Fruit fly (Drosophila melanogaster) whole organism, prepupa: Measurements from ENCODE around the gene Piezo.

ENCODE experiments used
- Blimp-1 ChIP-seq: fragments of 200-800 bp; sonication (Bioruptor generic); optimal IDR thresholded peaks from 3 replicates; lab custom pipeline; 2017; ENCODE audit warnings: missing biosample characterization, missing genetic modification characterization, mild to moderate bottlenecking, moderate library complexity, missing genetic modification reagents
- CG10631 ChIP-seq: fragments of 200-800 bp; sonication (Bioruptor generic); optimal IDR thresholded peaks from 2 replicates; lab custom pipeline; 2016; ENCODE audit warnings: missing biosample characterization, missing genetic modification characterization
- CG10669 ChIP-seq: fragments of 200-800 bp; sonication (Bioruptor generic); optimal IDR thresholded peaks from 3 replicates; lab custom pipeline; 2018; ENCODE audit warnings: missing biosample characterization, mild to moderate bottlenecking, missing genetic modification characterization, moderate library complexity
- CG11294 ChIP-seq: fragments of 200-800 bp; sonication (Bioruptor generic); IDR thresholded peaks from 2 replicates; pipeline ENCODE4 v1.3.6; 2022; ENCODE audit warnings: missing biosample characterization, missing genetic modification characterization
- CG11762 ChIP-seq: fragments of 200-800 bp; sonication (Bioruptor generic); optimal IDR thresholded peaks from 3 replicates; lab custom pipeline; 2016; ENCODE audit warnings: missing biosample characterization, missing genetic modification characterization; ENCODE audit not compliant: insufficient read depth
- CG15336 ChIP-seq: fragments of 200-800 bp; sonication (Bioruptor generic); IDR thresholded peaks from 2 replicates; pipeline ENCODE4 v1.3.6; 2022; ENCODE audit warnings: missing biosample characterization, missing genetic modification characterization
- CG16779 ChIP-seq: fragments of 200-800 bp; sonication (Bioruptor generic); optimal IDR thresholded peaks from 3 replicates; lab custom pipeline; 2017; ENCODE audit warnings: missing biosample characterization, mild to moderate bottlenecking, missing genetic modification characterization
- CG3032 ChIP-seq: fragments of 200-800 bp; optimal IDR thresholded peaks from 2 replicates; lab custom pipeline; 2019; ENCODE audit warnings: missing biosample characterization, mild to moderate bottlenecking, missing genetic modification characterization, moderate library complexity
- CG31627 ChIP-seq: fragments of 200-800 bp; sonication (Bioruptor generic); optimal IDR thresholded peaks from 3 replicates; lab custom pipeline; 2016; ENCODE audit warnings: missing biosample characterization, missing genetic modification characterization
- CG32006 ChIP-seq: fragments of 200-800 bp; sonication (Bioruptor generic); optimal IDR thresholded peaks from 3 replicates; lab custom pipeline; 2017; ENCODE audit warnings: missing biosample characterization, mild to moderate bottlenecking, missing genetic modification characterization
- CG34406 ChIP-seq: fragments of 200-800 bp; sonication (Bioruptor generic); optimal IDR thresholded peaks from 3 replicates; lab custom pipeline; 2016; ENCODE audit warnings: missing biosample characterization, missing genetic modification characterization
- CG3919 ChIP-seq: fragments of 200-800 bp; sonication (Bioruptor generic); optimal IDR thresholded peaks from 3 replicates; lab custom pipeline; 2016; ENCODE audit warnings: missing biosample characterization, missing genetic modification characterization
- CG4318 ChIP-seq: fragments of 200-800 bp; sonication (Bioruptor generic); optimal IDR thresholded peaks from 3 replicates; lab custom pipeline; 2017; ENCODE audit warnings: missing biosample characterization, mild to moderate bottlenecking, missing genetic modification characterization
- CG6276 ChIP-seq: fragments of 200-800 bp; sonication (Bioruptor generic); optimal IDR thresholded peaks from 2 replicates; lab custom pipeline; 2017; ENCODE audit warnings: missing biosample characterization, mild to moderate bottlenecking, missing genetic modification characterization
- CG6792 ChIP-seq: fragments of 200-800 bp; sonication (Bioruptor generic); optimal IDR thresholded peaks from 3 replicates; lab custom pipeline; 2016; ENCODE audit warnings: missing biosample characterization, missing genetic modification characterization
- CG6808 ChIP-seq: fragments of 200-800 bp; sonication (Bioruptor generic); optimal IDR thresholded peaks from 3 replicates; lab custom pipeline; 2017; ENCODE audit warnings: missing biosample characterization, missing genetic modification characterization, mild to moderate bottlenecking, moderate library complexity, missing genetic modification reagents
- CG6854 ChIP-seq: fragments of 200-800 bp; sonication (Bioruptor generic); optimal IDR thresholded peaks from 2 replicates; lab custom pipeline; 2017; ENCODE audit warnings: missing biosample characterization, mild to moderate bottlenecking, missing genetic modification characterization
- CG7368 ChIP-seq: fragments of 200-800 bp; sonication (Bioruptor generic); optimal IDR thresholded peaks from 3 replicates; lab custom pipeline; 2016; ENCODE audit warnings: missing biosample characterization, missing genetic modification characterization
- CG8119 ChIP-seq: fragments of 200-800 bp; sonication (Bioruptor generic); IDR thresholded peaks from 3 replicates; pipeline ENCODE4 v1.3.6; 2022; ENCODE audit warnings: missing biosample characterization, missing genetic modification characterization
- CG8319 ChIP-seq: fragments of 200-800 bp; sonication (Bioruptor generic); optimal IDR thresholded peaks from 3 replicates; lab custom pipeline; 2016; ENCODE audit warnings: missing biosample characterization, missing genetic modification characterization
- CG8632 ChIP-seq: fragments of 200-800 bp; sonication (Bioruptor generic); optimal IDR thresholded peaks from 3 replicates; lab custom pipeline; 2016; ENCODE audit warnings: missing biosample characterization, missing genetic modification characterization
- Eip75B ChIP-seq: fragments of 200-800 bp; sonication (Bioruptor generic); optimal IDR thresholded peaks from 3 replicates; lab custom pipeline; 2016; ENCODE audit warnings: missing biosample characterization, missing genetic modification characterization
- Eip78C ChIP-seq: fragments of 200-800 bp; sonication (Bioruptor generic); peaks from one replicate; lab custom pipeline; 2016; ENCODE audit warnings: missing biosample characterization, missing genetic modification characterization
- Eip93F ChIP-seq: fragments of 200-800 bp; sonication (Bioruptor generic); optimal IDR thresholded peaks from 2 replicates; lab custom pipeline; 2016; ENCODE audit warnings: missing biosample characterization, mild to moderate bottlenecking, missing genetic modification characterization
- Ets21C ChIP-seq: fragments of 200-800 bp; sonication (Bioruptor generic); optimal IDR thresholded peaks from 3 replicates; lab custom pipeline; 2016; ENCODE audit warnings: missing biosample characterization, missing genetic modification characterization
- Ets96B ChIP-seq: fragments of 200-800 bp; optimal IDR thresholded peaks from 2 replicates; lab custom pipeline; 2019; ENCODE audit warnings: missing biosample characterization, mild to moderate bottlenecking, missing genetic modification characterization, moderate library complexity
- Hr38 ChIP-seq: sonication (Bioruptor generic); optimal IDR thresholded peaks from 2 replicates; lab custom pipeline; 2016; ENCODE audit warnings: missing biosample characterization, missing genetic modification characterization
- Hr39 ChIP-seq: fragments of 200-800 bp; sonication (Bioruptor generic); optimal IDR thresholded peaks from 2 replicates; lab custom pipeline; 2016; ENCODE audit warnings: missing biosample characterization, missing genetic modification characterization
- Lpt ChIP-seq: fragments of 200-800 bp; sonication (Bioruptor generic); optimal IDR thresholded peaks from 3 replicates; lab custom pipeline; 2016; ENCODE audit warnings: missing biosample characterization, missing genetic modification characterization
- Met ChIP-seq: fragments of 200-800 bp; sonication (Bioruptor generic); optimal IDR thresholded peaks from 3 replicates; lab custom pipeline; 2016; ENCODE audit warnings: missing biosample characterization, missing genetic modification characterization
- OdsH ChIP-seq: fragments of 200-800 bp; sonication (Bioruptor generic); optimal IDR thresholded peaks from 3 replicates; lab custom pipeline; 2016; ENCODE audit warnings: missing biosample characterization, missing genetic modification characterization
- Smox ChIP-seq: fragments of 200-800 bp; sonication (Bioruptor generic); optimal IDR thresholded peaks from 3 replicates; lab custom pipeline; 2016; ENCODE audit warnings: missing biosample characterization, missing genetic modification characterization
- Sox15 ChIP-seq: fragments of 200-800 bp; sonication (Bioruptor generic); optimal IDR thresholded peaks from 3 replicates; lab custom pipeline; 2016; ENCODE audit warnings: missing biosample characterization, missing genetic modification characterization
- achi ChIP-seq: fragments of 200-800 bp; sonication (Bioruptor generic); optimal IDR thresholded peaks from 3 replicates; lab custom pipeline; 2016; ENCODE audit warnings: missing biosample characterization, missing genetic modification characterization
- cyc ChIP-seq: fragments of 200-800 bp; sonication (Bioruptor generic); optimal IDR thresholded peaks from 3 replicates; lab custom pipeline; 2016; ENCODE audit warnings: missing biosample characterization, missing genetic modification characterization
- dac ChIP-seq: fragments of 200-800 bp; sonication (Bioruptor generic); optimal IDR thresholded peaks from 2 replicates; lab custom pipeline; 2017; ENCODE audit warnings: missing biosample characterization, mild to moderate bottlenecking, missing genetic modification characterization
- eg ChIP-seq: fragments of 200-800 bp; sonication (Bioruptor generic); IDR thresholded peaks from 3 replicates; pipeline ENCODE4 v1.3.6; 2022; ENCODE audit warnings: missing biosample characterization, missing genetic modification characterization
- esn ChIP-seq: fragments of 200-800 bp; sonication (Bioruptor generic); optimal IDR thresholded peaks from 2 replicates; lab custom pipeline; 2016; ENCODE audit warnings: missing biosample characterization, mild to moderate bottlenecking, missing genetic modification characterization, moderate library complexity
- fkh ChIP-seq: fragments of 200-800 bp; sonication (Bioruptor generic); optimal IDR thresholded peaks from 3 replicates; lab custom pipeline; 2017; ENCODE audit warnings: missing biosample characterization, mild to moderate bottlenecking, missing genetic modification characterization, moderate library complexity
- net ChIP-seq: fragments of 200-800 bp; sonication (Bioruptor generic); optimal IDR thresholded peaks from 3 replicates; lab custom pipeline; 2016; ENCODE audit warnings: missing biosample characterization, missing genetic modification characterization
- pdm3 ChIP-seq: fragments of 200-800 bp; sonication (Bioruptor generic); optimal IDR thresholded peaks from 3 replicates; lab custom pipeline; 2016; ENCODE audit warnings: missing biosample characterization, missing genetic modification characterization
- spab ChIP-seq: fragments of 200-800 bp; sonication (Bioruptor generic); optimal IDR thresholded peaks from 2 replicates; lab custom pipeline; 2017; ENCODE audit warnings: missing biosample characterization, mild to moderate bottlenecking, missing genetic modification characterization, missing genetic modification reagents
- ss ChIP-seq, 2 experiments: fragments of 200-800 bp; sonication (Bioruptor generic); optimal IDR thresholded peaks; 2 replicates in 1 of 2; 3 replicates in 1 of 2; lab custom pipeline; 2017 to 2018; ENCODE audit warnings: mild to moderate bottlenecking in 2 of 2, missing biosample characterization in 2 of 2, missing genetic modification characterization in 2 of 2, moderate library complexity in 1 of 2
- topi ChIP-seq: fragments of 200-800 bp; sonication (Bioruptor generic); optimal IDR thresholded peaks from 3 replicates; lab custom pipeline; 2016; ENCODE audit warnings: missing biosample characterization, missing genetic modification characterization
- vri ChIP-seq: fragments of 200-800 bp; sonication (Bioruptor generic); optimal IDR thresholded peaks from 3 replicates; lab custom pipeline; 2016; ENCODE audit warnings: missing biosample characterization, mild to moderate bottlenecking, missing genetic modification characterization

Gene Piezo

dm6 chr2L:8159498-8159897, 3.4 kb upstream of the Piezo start, which contains the start of the genes PAPLA1 and Rbsn-5 (continued):
- TF ChIP-seq CG31627 (GFP tag; lab: Kevin White, UChicago), result peak; percentile 98
- peak; percentile 90 for TF ChIP-seq CG11762 (GFP tag; lab: Kevin White, UChicago)
- peak; percentile 92 for TF ChIP-seq vri (GFP tag; lab: Kevin White, UChicago)
- peak; percentile 95 for TF ChIP-seq Met (GFP tag; lab: Kevin White, UChicago)
- TF ChIP-seq CG3032 (tag; lab: Kevin White, UChicago), result peak; percentile 94
- peak; percentile 93 for TF ChIP-seq CG32006 (GFP tag; lab: Kevin White, UChicago)
- peak; percentile 86 for TF ChIP-seq CG11294 (GFP tag; lab: Robert Waterston, UW)
- TF ChIP-seq CG3919 (GFP tag; lab: Kevin White, UChicago), result peak; percentile 95
- peak; percentile 94 for TF ChIP-seq Smox (GFP tag; lab: Kevin White, UChicago)
- TF ChIP-seq CG8319 (GFP tag; lab: Kevin White, UChicago), result peak; percentile 91
- peak; percentile 96 for TF ChIP-seq pdm3 (GFP tag; lab: Kevin White, UChicago)
- peak; percentile 93 for TF ChIP-seq Sox15 (GFP tag; lab: Kevin White, UChicago)
- TF ChIP-seq CG8632 (GFP tag; lab: Kevin White, UChicago), result peak; percentile 87
- peak; percentile 79 for TF ChIP-seq CG8119
- peak; percentile 73 for TF ChIP-seq CG6276 (GFP tag; lab: Kevin White, UChicago)
- TF ChIP-seq CG15336, result peak; percentile 82
- TF ChIP-seq Lpt, result peak; percentile 87
- TF ChIP-seq topi, result peak; percentile 94

dm6 chr2L:8161994-8162306, 923 bp upstream of the Piezo start:
- TF ChIP-seq CG11762 (GFP tag; lab: Kevin White, UChicago), result no peak
- no peak for TF ChIP-seq CG8319 (GFP tag; lab: Kevin White, UChicago)
- TF ChIP-seq pdm3 (GFP tag; lab: Kevin White, UChicago), result no peak
- no peak for TF ChIP-seq Hr39 (GFP tag; lab: Kevin White, UChicago)
- TF ChIP-seq CG10669 (GFP tag; lab: Kevin White, UChicago), result no peak

- peak; percentile 98 for TF ChIP-seq CG6276 (GFP tag; lab: Kevin White, UChicago)
- peak; percentile 98 for TF ChIP-seq Ets96B (tag; lab: Kevin White, UChicago)
- peak; percentile 96 for TF ChIP-seq CG6792
- peak; percentile 99 for TF ChIP-seq Eip78C (GFP tag; lab: Kevin White, UChicago)
- peak; percentile 95 for TF ChIP-seq Met (GFP tag; lab: Kevin White, UChicago)
- TF ChIP-seq Hr38 (GFP tag; lab: Kevin White, UChicago), result peak; percentile 69
- TF ChIP-seq cyc (GFP tag; lab: Kevin White, UChicago), result peak; percentile 93
- TF ChIP-seq topi, result peak; percentile 94
- TF ChIP-seq CG6854 (GFP tag; lab: Kevin White, UChicago), result peak; percentile 98
- peak; percentile 97 for TF ChIP-seq CG15336
- peak; percentile 89 for TF ChIP-seq CG4318 (GFP tag; lab: Kevin White, UChicago)
- peak; percentile 94 for TF ChIP-seq achi
- TF ChIP-seq CG10669 (GFP tag; lab: Kevin White, UChicago), result peak; percentile 97
- TF ChIP-seq CG10631 (GFP tag; lab: Kevin White, UChicago), result peak; percentile 94
- peak; percentile 95 for TF ChIP-seq spab
- peak; percentile 96 for TF ChIP-seq Eip93F (GFP tag; lab: Kevin White, UChicago)
- peak; percentile 97 for TF ChIP-seq CG34406 (GFP tag; lab: Kevin White, UChicago)
- peak; percentile 97 for TF ChIP-seq CG16779
- peak; percentile 89 for TF ChIP-seq Sox15 (GFP tag; lab: Kevin White, UChicago)
- peak; percentile 97 to 98 for TF ChIP-seq ss (GFP tag; optimal IDR thresholded peaks at IDR 0.05; lab: Kevin White, UChicago)
- peak; percentile 97 for TF ChIP-seq esn
- TF ChIP-seq dac (GFP tag; lab: Kevin White, UChicago), result peak; percentile 93
- peak; percentile 94 for TF ChIP-seq CG7368 (GFP tag; lab: Kevin White, UChicago)
- peak; percentile 98 for TF ChIP-seq net (GFP tag; lab: Kevin White, UChicago)
- TF ChIP-seq CG6808, result peak; percentile 97
- TF ChIP-seq Eip75B (GFP tag; lab: Kevin White, UChicago), result peak; percentile 92
- TF ChIP-seq Blimp-1, result peak; percentile 92
- TF ChIP-seq Ets21C (GFP tag; lab: Kevin White, UChicago), result peak; percentile 93
- TF ChIP-seq fkh (GFP tag; lab: Kevin White, UChicago), result peak; percentile 70
- peak; percentile 97 for TF ChIP-seq eg (GFP tag; lab: Robert Waterston, UW)
- peak; percentile 94 for TF ChIP-seq OdsH
- TF ChIP-seq pdm3 (GFP tag; lab: Kevin White, UChicago), result peak; percentile 94
- peak; percentile 95 for TF ChIP-seq Lpt
These were observed 407 bp upstream of the Piezo start, which contains the start of gene Acbp1 for dm6 chr2L:8162307-8163024. TSS of gene Acbp1 (minus strand) at chr2L:8162452.
